Worm (Caenorhabditis elegans) whole organism, early embryonic: ENCODE measurements around the gene ugt-42.

Experiments
- B0310.2 ChIP-seq: sonication (generic microtip); optimal IDR thresholded peaks from 2 replicates; lab custom pipeline; 2016; ENCODE audit warnings: mild to moderate bottlenecking, missing genetic modification characterization, missing compliant biosample characterization
- F13C5.2 ChIP-seq: sonication (generic microtip); optimal IDR thresholded peaks from 2 replicates; lab custom pipeline; 2017; ENCODE audit warnings: mild to moderate bottlenecking, missing genetic modification characterization, inconsistent platforms, missing compliant biosample characterization
- ama-1 ChIP-seq: fragments of 150-350 bp; optimal IDR thresholded peaks from 2 replicates; lab custom pipeline; 2014
- hnd-1 ChIP-seq: sonication (generic microtip); optimal IDR thresholded peaks from 2 replicates; lab custom pipeline; 2016; ENCODE audit warnings: missing genetic modification characterization, missing compliant biosample characterization
- pes-1 ChIP-seq: fragments of 200-800 bp; sonication (Bioruptor generic); IDR thresholded peaks from 2 replicates; pipeline ENCODE4 v1.3.6; 2022; ENCODE audit warnings: missing genetic modification reagents, missing genetic modification characterization, missing compliant biosample characterization
- tbx-11 ChIP-seq: fragments of 200-800 bp; sonication (Bioruptor generic); IDR thresholded peaks from 2 replicates; pipeline ENCODE4 v1.3.6; 2022; ENCODE audit warnings: missing genetic modification characterization, missing compliant biosample characterization
- tbx-37 ChIP-seq: fragments of 200-800 bp; sonication (Bioruptor generic); conservative IDR thresholded peaks from 2 replicates; pipeline ENCODE4 v1.3.6; 2022; ENCODE audit warnings: missing genetic modification reagents, missing genetic modification characterization, missing compliant biosample characterization

ce11 chrV:626321-626720, 20.7 kb upstream of the ugt-42 start, which contains the start of gene F48G7.7:
- TF ChIP-seq tbx-37 (GFP tag; lab: Robert Waterston, UW), result no peak
- no peak for TF ChIP-seq hnd-1
- no peak for TF ChIP-seq F13C5.2 (tag; lab: Kevin White, UChicago)
- TF ChIP-seq B0310.2 (tag; lab: Kevin White, UChicago), result no peak
- TF ChIP-seq ama-1, result no peak
- no peak for TF ChIP-seq pes-1
- no peak for TF ChIP-seq tbx-11 (GFP tag; lab: Robert Waterston, UW)
